Worm (Caenorhabditis elegans) whole organism, early embryonic: ENCODE results near the gene F28H6.6.
A peak's percentile ranks its signal among the peaks of the same experiment; 100 is the strongest.

Source experiments
- B0310.2 ChIP-seq: sonication (generic microtip); optimal IDR thresholded peaks from 2 replicates; lab custom pipeline; 2016; ENCODE audit warnings: mild to moderate bottlenecking, missing genetic modification characterization, missing compliant biosample characterization
- F13C5.2 ChIP-seq: sonication (generic microtip); optimal IDR thresholded peaks from 2 replicates; lab custom pipeline; 2017; ENCODE audit warnings: mild to moderate bottlenecking, missing genetic modification characterization, inconsistent platforms, missing compliant biosample characterization
- aly-1 ChIP-seq: sonication (generic microtip); optimal IDR thresholded peaks from 2 replicates; lab custom pipeline; 2016; ENCODE audit warnings: missing genetic modification characterization, missing compliant biosample characterization
- ama-1 ChIP-seq: fragments of 150-350 bp; optimal IDR thresholded peaks from 2 replicates; lab custom pipeline; 2014
- ceh-13 ChIP-seq: fragments of 200-800 bp; sonication (Bioruptor generic); optimal IDR thresholded peaks from 2 replicates; lab custom pipeline; 2018; ENCODE audit warnings: mild to moderate bottlenecking, missing genetic modification characterization, missing compliant biosample characterization
- ceh-36 ChIP-seq: sonication (generic microtip); optimal IDR thresholded peaks from 2 replicates; lab custom pipeline; 2016; ENCODE audit warnings: missing genetic modification characterization, inconsistent platforms, missing compliant biosample characterization
- ets-7 ChIP-seq: sonication (generic microtip); optimal IDR thresholded peaks from 2 replicates; lab custom pipeline; 2016; ENCODE audit warnings: missing genotype, missing genetic modification characterization, missing compliant biosample characterization
- flt-1 ChIP-seq: fragments of 200-800 bp; sonication (Bioruptor generic); IDR thresholded peaks from 2 replicates; pipeline ENCODE4 v1.3.6; 2022; ENCODE audit warnings: missing genetic modification characterization, missing compliant biosample characterization
- hmbx-1 ChIP-seq: sonication (generic microtip); optimal IDR thresholded peaks from 2 replicates; lab custom pipeline; 2016; ENCODE audit warnings: mild to moderate bottlenecking, missing genetic modification characterization, missing compliant biosample characterization
- hmg-4 ChIP-seq: fragments of 200-800 bp; sonication (Bioruptor generic); optimal IDR thresholded peaks from 2 replicates; lab custom pipeline; 2018; ENCODE audit warnings: mild to moderate bottlenecking, missing genetic modification characterization, missing compliant biosample characterization
- hnd-1 ChIP-seq: sonication (generic microtip); optimal IDR thresholded peaks from 2 replicates; lab custom pipeline; 2016; ENCODE audit warnings: missing genetic modification characterization, missing compliant biosample characterization
- pes-1 ChIP-seq: fragments of 200-800 bp; sonication (Bioruptor generic); IDR thresholded peaks from 2 replicates; pipeline ENCODE4 v1.3.6; 2022; ENCODE audit warnings: missing genetic modification reagents, missing genetic modification characterization, missing compliant biosample characterization
- scrt-1 ChIP-seq: fragments of 200-800 bp; sonication (Bioruptor generic); IDR thresholded peaks from 2 replicates; pipeline ENCODE4 v1.3.6; 2022; ENCODE audit warnings: missing genetic modification characterization, missing compliant biosample characterization
- sea-1 ChIP-seq: fragments of 200-800 bp; sonication (Bioruptor generic); conservative IDR thresholded peaks from 2 replicates; pipeline ENCODE4 v1.3.6; 2022; ENCODE audit warnings: missing genetic modification characterization, missing compliant biosample characterization
- tbx-11 ChIP-seq: fragments of 200-800 bp; sonication (Bioruptor generic); IDR thresholded peaks from 2 replicates; pipeline ENCODE4 v1.3.6; 2022; ENCODE audit warnings: missing genetic modification characterization, missing compliant biosample characterization
- tbx-37 ChIP-seq: fragments of 200-800 bp; sonication (Bioruptor generic); conservative IDR thresholded peaks from 2 replicates; pipeline ENCODE4 v1.3.6; 2022; ENCODE audit warnings: missing genetic modification reagents, missing genetic modification characterization, missing compliant biosample characterization
- tra-4 ChIP-seq: sonication (generic microtip); optimal IDR thresholded peaks from 2 replicates; lab custom pipeline; 2017; ENCODE audit warnings: missing genetic modification characterization, missing compliant biosample characterization

The F28H6.6 gene

ce11 chrX:14136795-14137194 lies 11.1 kb upstream of the F28H6.6 start:
- TF ChIP-seq flt-1 (0 out of 2 replicates have a peak, but pooled peaks have one; percentile 15), pes-1 (GFP tag; lab: Robert Waterston, UW) (peak; percentile 67), scrt-1 (0 out of 2 replicates have a peak, but pooled peaks have one; percentile 38)

ce11 chrX:14134883-14135282 lies 9.2 kb upstream of the F28H6.6 start:
- TF ChIP-seq ets-7 (tag; lab: Kevin White, UChicago) = no peak
- TF ChIP-seq hmg-4 = no peak
- TF ChIP-seq ama-1 (lab: Kevin White, UChicago) = no peak
- TF ChIP-seq flt-1 = peak; percentile 11; the same call in 1 of the 2 replicates
- no peak for TF ChIP-seq hnd-1 (tag; lab: Kevin White, UChicago)
- TF ChIP-seq pes-1 (GFP tag; lab: Robert Waterston, UW) = peak; percentile 62
- TF ChIP-seq ceh-36 (tag; lab: Kevin White, UChicago) = no peak
- TF ChIP-seq F13C5.2 (tag; lab: Kevin White, UChicago) = no peak
- TF ChIP-seq sea-1 = peak; percentile 73; the same call in 1 of the 2 replicates
- TF ChIP-seq tra-4 (tag; lab: Kevin White, UChicago) = no peak

- no peak for TF ChIP-seq flt-1
Observed at ce11 chrX:14134244-14134643, 8.6 kb upstream of the F28H6.6 start, which contains the start of gene F28H6.8. F28H6.8 (minus strand) TSS chrX:14134344.

ce11 chrX:14132677-14133076 lies 7.0 kb upstream of the F28H6.6 start:
- TF ChIP-seq tbx-11 (GFP tag; lab: Robert Waterston, UW) (no peak), hmg-4 (no peak), hmbx-1 (tag; lab: Kevin White, UChicago) (no peak), F13C5.2 (tag; lab: Kevin White, UChicago) (no peak), flt-1 (no peak), ama-1 (lab: Kevin White, UChicago) (no peak), ceh-36 (tag; lab: Kevin White, UChicago) (no peak), ceh-13 (no peak), aly-1 (tag; lab: Kevin White, UChicago) (no peak), ets-7 (tag; lab: Kevin White, UChicago) (no peak), sea-1 (no peak), scrt-1 (no peak), pes-1 (GFP tag; lab: Robert Waterston, UW) (no peak), tbx-37 (GFP tag; lab: Robert Waterston, UW) (no peak), B0310.2 (tag; lab: Kevin White, UChicago) (no peak), tra-4 (tag; lab: Kevin White, UChicago) (no peak), hnd-1 (tag; lab: Kevin White, UChicago) (no peak)

- TF ChIP-seq sea-1 = no peak
- TF ChIP-seq ets-7 (tag; lab: Kevin White, UChicago) = no peak
- no peak for TF ChIP-seq hmg-4
- no peak for TF ChIP-seq tbx-37 (GFP tag; lab: Robert Waterston, UW)
- TF ChIP-seq aly-1 (tag; lab: Kevin White, UChicago) = no peak
- TF ChIP-seq F13C5.2 (tag; lab: Kevin White, UChicago) = no peak
- no peak for TF ChIP-seq flt-1
- TF ChIP-seq ama-1 (lab: Kevin White, UChicago) = no peak
- no peak for TF ChIP-seq scrt-1
- TF ChIP-seq pes-1 (GFP tag; lab: Robert Waterston, UW) = no peak
- no peak for TF ChIP-seq hmbx-1 (tag; lab: Kevin White, UChicago)
- no peak for TF ChIP-seq tbx-11 (GFP tag; lab: Robert Waterston, UW)
- no peak for TF ChIP-seq tra-4 (tag; lab: Kevin White, UChicago)
- no peak for TF ChIP-seq B0310.2 (tag; lab: Kevin White, UChicago)
- no peak for TF ChIP-seq ceh-36 (tag; lab: Kevin White, UChicago)
- no peak for TF ChIP-seq hnd-1 (tag; lab: Kevin White, UChicago)
- no peak for TF ChIP-seq ceh-13
Observed at ce11 chrX:14131476-14131875, 5.8 kb upstream of the F28H6.6 start.

ce11 chrX:14127291-14127922 lies 1.7 kb upstream of the F28H6.6 start, which contains the start of gene F28H6.4:
F28H6.4 (plus strand) TSS chrX:14127872.
- TF ChIP-seq hmg-4 (peak; percentile 62), tbx-37 (GFP tag; lab: Robert Waterston, UW) (no peak), F13C5.2 (tag; lab: Kevin White, UChicago) (peak; percentile 30), hnd-1 (tag; lab: Kevin White, UChicago) (no peak), flt-1 (no peak), tbx-11 (GFP tag; lab: Robert Waterston, UW) (no peak), ceh-13 (no peak)

ce11 chrX:14118762-14119161 lies 6.9 kb downstream of the F28H6.6 start:
- TF ChIP-seq sea-1 (no peak), scrt-1 (no peak), ama-1 (lab: Kevin White, UChicago) (no peak), B0310.2 (tag; lab: Kevin White, UChicago) (no peak), ceh-13 (no peak), ets-7 (tag; lab: Kevin White, UChicago) (no peak), tbx-37 (GFP tag; lab: Robert Waterston, UW) (no peak), hmg-4 (no peak), F13C5.2 (tag; lab: Kevin White, UChicago) (no peak), ceh-36 (tag; lab: Kevin White, UChicago) (no peak), aly-1 (tag; lab: Kevin White, UChicago) (no peak), tbx-11 (GFP tag; lab: Robert Waterston, UW) (no peak), flt-1 (no peak), tra-4 (tag; lab: Kevin White, UChicago) (no peak), hnd-1 (tag; lab: Kevin White, UChicago) (no peak), hmbx-1 (tag; lab: Kevin White, UChicago) (no peak)
